Comparison of ENCODE assay signal across 1 worm cellular context in genomic region chrV:7178843-7179242, ce11.
A peak's percentile ranks its signal among the peaks of the same experiment; 100 is the strongest.
TF ChIP-seq lines count a peak whose summit lies in the region.

Gene cpsf-2, plus strand, starts transcription at chrV:7179172.

TF ChIP-seq in whole organism, L1 larva, 84 proteins besides CTCF, POLR2A, EP300 and RAD21 (continued from another document):
- TF ChIP-seq snu-23 (GFP tag; optimal IDR thresholded peaks at IDR 0.05; lab: Kevin White, UChicago) = peak; percentile 2
- TF ChIP-seq aly-2 (tag; optimal IDR thresholded peaks at IDR 0.05; lab: Kevin White, UChicago) = no peak
- TF ChIP-seq tbx-2 (tag; optimal IDR thresholded peaks at IDR 0.05; lab: Kevin White, UChicago) = peak; percentile 5
- peak; percentile 80 for TF ChIP-seq F16B12.6 (tag; optimal IDR thresholded peaks at IDR 0.05; lab: Kevin White, UChicago)
- no peak for TF ChIP-seq elt-2 (tag; optimal IDR thresholded peaks at IDR 0.05; lab: Kevin White, UChicago)
